Worm (Caenorhabditis elegans): ENCODE measurements around the gene nhr-10.

Gene nhr-10

DNA sequence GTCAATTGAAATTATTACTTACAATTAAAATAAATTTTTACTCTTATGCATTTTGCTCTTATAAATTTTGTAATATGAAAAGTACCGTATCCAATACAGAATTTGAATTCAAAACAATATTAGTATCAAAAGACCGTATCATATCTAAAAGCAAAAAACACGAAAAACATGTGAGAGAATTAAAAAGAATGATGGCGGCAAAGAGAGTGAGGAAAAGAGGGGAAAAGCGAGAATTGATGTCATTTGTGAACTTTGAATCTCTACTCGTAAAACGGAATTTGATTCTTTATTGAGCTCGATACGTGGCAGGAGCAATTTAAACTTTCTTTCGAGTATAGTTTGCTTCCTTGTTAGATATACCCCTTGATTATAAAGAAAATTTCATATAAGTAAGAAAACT lies 39.3 kb upstream of the nhr-10 start:
- TF ChIP-seq C08G9.2 (tag; optimal IDR thresholded peaks at IDR 0.05): no peak
- no peak for TF ChIP-seq che-1 (tag; optimal IDR thresholded peaks at IDR 0.05)
- no peak for TF ChIP-seq dmd-4 (tag; optimal IDR thresholded peaks at IDR 0.05; ENCODE audit: borderline replicate concordance)
- no peak for TF ChIP-seq T23F11.4 (GFP tag; optimal IDR thresholded peaks at IDR 0.05)
- TF ChIP-seq ceh-14 (tag; optimal IDR thresholded peaks at IDR 0.05): no peak
- no peak for TF ChIP-seq tbx-7 (tag; optimal IDR thresholded peaks at IDR 0.05)
- TF ChIP-seq elt-2 (tag; optimal IDR thresholded peaks at IDR 0.05): no peak
- no peak for TF ChIP-seq fkh-6 (tag; optimal IDR thresholded peaks at IDR 0.05)
- no peak for TF ChIP-seq pha-2 (tag; optimal IDR thresholded peaks at IDR 0.05)
- TF ChIP-seq lim-6 (tag; optimal IDR thresholded peaks at IDR 0.05): no peak
- no peak for TF ChIP-seq lin-11 (tag; optimal IDR thresholded peaks at IDR 0.05)
- no peak for TF ChIP-seq F13H6.1 (tag; optimal IDR thresholded peaks at IDR 0.05)
- TF ChIP-seq ttx-3 (tag; optimal IDR thresholded peaks at IDR 0.05): no peak
- no peak for TF ChIP-seq ceh-2 (tag; optimal IDR thresholded peaks at IDR 0.05)
- no peak for TF ChIP-seq pag-3 (tag; optimal IDR thresholded peaks at IDR 0.05; ENCODE audit: borderline replicate concordance)
- no peak for TF ChIP-seq ceh-18 (tag; optimal IDR thresholded peaks at IDR 0.05)

DNA sequence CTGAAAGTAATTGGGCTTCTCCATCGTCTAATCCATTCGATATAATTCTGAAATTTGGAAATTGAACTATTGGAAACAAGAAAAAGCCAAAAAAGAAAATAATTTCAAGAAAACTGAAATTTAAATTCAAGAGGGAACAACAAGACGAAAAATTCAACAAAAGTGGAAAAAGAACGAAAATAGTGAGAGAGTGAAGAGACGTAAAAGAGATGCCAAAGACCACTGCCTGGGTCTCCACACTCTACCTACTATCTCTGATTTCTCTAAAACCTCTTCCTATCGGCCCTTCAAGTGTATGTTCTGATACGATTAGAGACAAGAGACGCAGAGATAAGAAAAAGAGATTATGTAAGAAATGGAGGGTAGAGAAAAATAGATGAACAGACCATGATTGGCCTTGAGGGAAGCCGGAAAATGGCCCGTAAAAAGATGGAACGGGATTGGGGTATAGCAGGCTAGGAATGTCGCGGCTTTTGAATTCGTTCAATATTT lies 38.6 kb upstream of the nhr-10 start, which contains the start of gene ogt-1:
TSS of gene ogt-1 (minus strand) at position 51 of the 492 bp plus-strand sequence.
- TF ChIP-seq fax-1 (tag; optimal IDR thresholded peaks at IDR 0.05) (no peak), ceh-31 (tag; optimal IDR thresholded peaks at IDR 0.05) (peak; percentile 68), fkh-10 (GFP tag; optimal IDR thresholded peaks at IDR 0.05) (no peak), unc-86 (tag; optimal IDR thresholded peaks at IDR 0.05) (no peak), npax-4 (tag; optimal IDR thresholded peaks at IDR 0.05) (no peak), rnt-1 (tag; optimal IDR thresholded peaks at IDR 0.05) (peak; percentile 14), ceh-14 (tag; optimal IDR thresholded peaks at IDR 0.05) (no peak), nhr-11 (tag; optimal IDR thresholded peaks at IDR 0.05) (no peak), pat-9 (tag; optimal IDR thresholded peaks at IDR 0.05) (no peak), ref-2 (tag; optimal IDR thresholded peaks at IDR 0.05) (no peak), Y22D7AL.16 (tag; optimal IDR thresholded peaks at IDR 0.05) (no peak), C38D4.7 (GFP tag; optimal IDR thresholded peaks at IDR 0.05) (no peak), che-1 (tag; optimal IDR thresholded peaks at IDR 0.05) (no peak), nhr-232 (tag; optimal IDR thresholded peaks at IDR 0.05) (no peak), ceh-9 (tag; optimal IDR thresholded peaks at IDR 0.05) (no peak), hlh-30 (tag; optimal IDR thresholded peaks at IDR 0.05; ENCODE audit: insufficient read depth) (no peak), odd-2 (tag; optimal IDR thresholded peaks at IDR 0.05) (no peak), pag-3 (tag; optimal IDR thresholded peaks at IDR 0.05; ENCODE audit: borderline replicate concordance) (no peak), pros-1 (tag; optimal IDR thresholded peaks at IDR 0.05) (no peak), dve-1 (tag; optimal IDR thresholded peaks at IDR 0.05) (peak; percentile 12), unc-3 (GFP tag; conservative IDR thresholded peaks at IDR 0.05) (no peak), unc-3 (tag; optimal IDR thresholded peaks at IDR 0.05) (no peak), syd-9 (tag; optimal IDR thresholded peaks at IDR 0.05) (no peak), unc-55 (GFP tag; optimal IDR thresholded peaks at IDR 0.05) (peak; percentile 78), hlh-6 (tag; optimal IDR thresholded peaks at IDR 0.05) (no peak), ets-4 (tag; optimal IDR thresholded peaks at IDR 0.05) (no peak), ceh-6 (GFP tag; optimal IDR thresholded peaks at IDR 0.05) (no peak), K02D7.2 (tag; optimal IDR thresholded peaks at IDR 0.05) (no peak), ama-1 (optimal IDR thresholded peaks at IDR 0.05) (no peak), lim-6 (tag; optimal IDR thresholded peaks at IDR 0.05) (no peak), tbx-7 (tag; optimal IDR thresholded peaks at IDR 0.05) (no peak), gmeb-2 (tag; optimal IDR thresholded peaks at IDR 0.05) (no peak), madf-2 (tag; optimal IDR thresholded peaks at IDR 0.05) (no peak), ceh-24 (tag; optimal IDR thresholded peaks at IDR 0.05) (no peak), nfya-1 (tag; optimal IDR thresholded peaks at IDR 0.05) (peak; percentile 93), C08G9.2 (tag; optimal IDR thresholded peaks at IDR 0.05) (no peak), mec-3 (tag; optimal IDR thresholded peaks at IDR 0.05; ENCODE audit: borderline replicate concordance) (no peak), ceh-2 (tag; optimal IDR thresholded peaks at IDR 0.05) (no peak), pha-2 (tag; optimal IDR thresholded peaks at IDR 0.05) (no peak), elt-2 (tag; optimal IDR thresholded peaks at IDR 0.05) (no peak), F13H6.1 (tag; optimal IDR thresholded peaks at IDR 0.05) (no peak), hlh-8 (tag; optimal IDR thresholded peaks at IDR 0.05) (no peak), ceh-45 (GFP tag; IDR thresholded peaks at IDR 0.05) (no peak), zip-5 (tag; optimal IDR thresholded peaks at IDR 0.05) (no peak), hlh-15 (tag; optimal IDR thresholded peaks at IDR 0.05) (no peak)
